Fruit fly (Drosophila melanogaster) S2 (cell line): ENCODE measurements around the gene sog.

ENCODE experiments used
- CG8478 ChIP-seq: fragments of >200 bp; optimal IDR thresholded peaks from 2 replicates; lab custom pipeline; 2018
- CTCF ChIP-seq, 2 experiments: fragments of >200 bp; optimal IDR thresholded peaks; 2 replicates each; lab custom pipeline; 2018

- TF ChIP-seq CTCF (optimal IDR thresholded peaks at IDR 0.05; lab: Kevin White, UChicago) (no peak), CG8478 (lab: Kevin White, UChicago) (no peak)
Measured at dm6 chrX:15593477-15594229, 39.6 kb downstream of the sog start, which contains the start of gene Chsy.
